Fruit fly (Drosophila melanogaster) whole organism, embryonic: ENCODE data around the gene Cad99C.

Experiments used
- CG30020 ChIP-seq: fragments of 200-800 bp; optimal IDR thresholded peaks from 2 replicates; lab custom pipeline; 2019; ENCODE audit warnings: missing biosample characterization, mild to moderate bottlenecking, missing genetic modification characterization, moderate library complexity
- CG32772 ChIP-seq: fragments of 200-800 bp; sonication (Bioruptor generic); IDR thresholded peaks from 2 replicates; pipeline ENCODE4 v1.3.6; 2022; ENCODE audit warnings: missing biosample characterization, missing genetic modification characterization
- D19A ChIP-seq: fragments of 200-800 bp; optimal IDR thresholded peaks from 3 replicates; lab custom pipeline; 2019; ENCODE audit warnings: missing biosample characterization, mild to moderate bottlenecking, missing genetic modification characterization, moderate library complexity
- Neu2 ChIP-seq: fragments of 200-800 bp; sonication (Bioruptor generic); optimal IDR thresholded peaks from 3 replicates; lab custom pipeline; 2016; ENCODE audit warnings: missing biosample characterization, missing genetic modification characterization, borderline replicate concordance
- gcm2 ChIP-seq: fragments of 200-800 bp; sonication (Bioruptor generic); optimal IDR thresholded peaks from 2 replicates; lab custom pipeline; 2016; ENCODE audit warnings: missing biosample characterization, missing genetic modification characterization
- maf-S ChIP-seq: fragments of 200-800 bp; sonication (Bioruptor generic); optimal IDR thresholded peaks from 2 replicates; lab custom pipeline; 2016; ENCODE audit warnings: missing biosample characterization, missing genetic modification characterization

dm6 chr3R:29839707-29840311, 1.6 kb upstream of the Cad99C start:
- TF ChIP-seq gcm2 (no peak), D19A (no peak), CG30020 (tag; lab: Kevin White, UChicago) (no peak), CG32772 (GFP tag; lab: Robert Waterston, UW) (no peak), maf-S (GFP tag; lab: Kevin White, UChicago) (no peak), Neu2 (GFP tag; lab: Kevin White, UChicago) (no peak)
